Fruit fly (Drosophila melanogaster): ENCODE results near the gene Aplip1.

Aplip1 gene

dm6 chr3L:1203855-1204431, 7.8 kb downstream of the Aplip1 start (continued):
- TF ChIP-seq CG8290 (GFP tag; optimal IDR thresholded peaks at IDR 0.05) (no peak), CG8290 (tag; optimal IDR thresholded peaks at IDR 0.05) (peak in 1 of 2 experiments; percentile 49), vvl (GFP tag; IDR thresholded peaks at IDR 0.05) (peak; percentile 25; the same call in 1 of the 2 replicates), row (GFP tag; IDR thresholded peaks at IDR 0.05) (peak; percentile 14; the same call in 1 of the 3 replicates), ems (GFP tag; optimal IDR thresholded peaks at IDR 0.05) (no peak), CG6791 (GFP tag; IDR thresholded peaks at IDR 0.05; ENCODE audit: partially characterized antibody) (no peak), lola (GFP tag; optimal IDR thresholded peaks at IDR 0.05) (no peak), insv (GFP tag; optimal IDR thresholded peaks at IDR 0.05) (no peak), CG4730 (GFP tag; IDR thresholded peaks at IDR 0.05) (no peak), HLH54F (GFP tag; optimal IDR thresholded peaks at IDR 0.05) (no peak), bowl (GFP tag; IDR thresholded peaks at IDR 0.05) (no peak), Rfx (GFP tag; IDR thresholded peaks at IDR 0.05) (peak; percentile 58), CG17186 (GFP tag; optimal IDR thresholded peaks at IDR 0.05) (no peak), Atf6 (GFP tag; IDR thresholded peaks at IDR 0.05) (peak; percentile 48; the same call in 1 of the 2 replicates), CG10654 (GFP tag; optimal IDR thresholded peaks at IDR 0.05) (no peak), stc (GFP tag; IDR thresholded peaks at IDR 0.05) (no peak), pan (optimal IDR thresholded peaks at IDR 0.05) (no peak), pan (GFP tag; optimal IDR thresholded peaks at IDR 0.05 in 1 of 2, IDR thresholded peaks at IDR 0.05 in 1 of 2) (peak in 1 of 2 experiments; percentile 8), Med (GFP tag) (peak; percentile 59), hkb (optimal IDR thresholded peaks at IDR 0.05) (no peak), hkb (GFP tag; IDR thresholded peaks at IDR 0.05) (no peak), CG18599 (GFP tag; optimal IDR thresholded peaks at IDR 0.05) (no peak), Bgb (GFP tag; IDR thresholded peaks at IDR 0.05; ENCODE audit: partially characterized antibody) (no peak), Ptx1 (GFP tag; IDR thresholded peaks at IDR 0.05) (peak; percentile 7; the same call in 1 of the 2 replicates), onecut (GFP tag; IDR thresholded peaks at IDR 0.05) (no peak), Xrp1 (GFP tag; IDR thresholded peaks at IDR 0.05) (no peak), Hmr (GFP tag; optimal IDR thresholded peaks at IDR 0.05) (no peak), CG10209 (GFP tag; optimal IDR thresholded peaks at IDR 0.05) (no peak), CG11085 (GFP tag; IDR thresholded peaks at IDR 0.05) (no peak), nau (GFP tag; optimal IDR thresholded peaks at IDR 0.05) (no peak), ro (GFP tag; IDR thresholded peaks at IDR 0.05) (no peak), E2f1 (GFP tag; IDR thresholded peaks at IDR 0.05) (0 out of 2 replicates have a peak, but pooled peaks have one; percentile 9), CG16813 (GFP tag; IDR thresholded peaks at IDR 0.05; ENCODE audit: partially characterized antibody) (no peak), CG11456 (GFP tag; IDR thresholded peaks at IDR 0.05) (no peak), Usf (GFP tag; optimal IDR thresholded peaks at IDR 0.05) (no peak), Dad (GFP tag; optimal IDR thresholded peaks at IDR 0.05) (no peak), pros (GFP tag; optimal IDR thresholded peaks at IDR 0.05) (no peak), Dbx (GFP tag; IDR thresholded peaks at IDR 0.05) (no peak; the same call in 2 of the 3 replicates), CG13894 (tag; optimal IDR thresholded peaks at IDR 0.05) (no peak), peb (GFP tag; IDR thresholded peaks at IDR 0.05) (no peak), Hr39 (optimal IDR thresholded peaks at IDR 0.05) (peak; percentile 36), CG2120 (GFP tag; optimal IDR thresholded peaks at IDR 0.05) (peak; percentile 29), HLH4C (GFP tag; IDR thresholded peaks at IDR 0.05; ENCODE audit: partially characterized antibody) (no peak), CG6689 (GFP tag; IDR thresholded peaks at IDR 0.05) (0 out of 2 replicates have a peak, but pooled peaks have one; percentile 11), CG7928 (GFP tag; optimal IDR thresholded peaks at IDR 0.05) (no peak), fd102C (GFP tag; optimal IDR thresholded peaks at IDR 0.05) (no peak), MBD-R2 (GFP tag; IDR thresholded peaks at IDR 0.05) (no peak), CG18619 (GFP tag; optimal IDR thresholded peaks at IDR 0.05) (no peak), CG2889 (GFP tag; IDR thresholded peaks at IDR 0.05) (no peak), sisA (GFP tag; IDR thresholded peaks at IDR 0.05) (0 out of 2 replicates have a peak, but pooled peaks have one; percentile 24), crp (GFP tag; optimal IDR thresholded peaks at IDR 0.05) (peak in 1 of 2 experiments; percentile 36)

All from whole organism, embryonic.